Fruit fly (Drosophila melanogaster) whole organism, prepupa: ENCODE results near the gene CG13074.

ENCODE experiments used
- CG10631 ChIP-seq: fragments of 200-800 bp; sonication (Bioruptor generic); optimal IDR thresholded peaks from 2 replicates; lab custom pipeline; 2016; ENCODE audit warnings: missing biosample characterization, missing genetic modification characterization
- CG10669 ChIP-seq: fragments of 200-800 bp; sonication (Bioruptor generic); optimal IDR thresholded peaks from 3 replicates; lab custom pipeline; 2018; ENCODE audit warnings: missing biosample characterization, mild to moderate bottlenecking, missing genetic modification characterization, moderate library complexity
- CG11762 ChIP-seq: fragments of 200-800 bp; sonication (Bioruptor generic); optimal IDR thresholded peaks from 3 replicates; lab custom pipeline; 2016; ENCODE audit warnings: missing biosample characterization, missing genetic modification characterization; ENCODE audit not compliant: insufficient read depth
- CG11902 ChIP-seq: fragments of 200-800 bp; sonication (Bioruptor generic); optimal IDR thresholded peaks from 3 replicates; lab custom pipeline; 2016; ENCODE audit warnings: missing biosample characterization, missing genetic modification characterization
- CG15336 ChIP-seq: fragments of 200-800 bp; sonication (Bioruptor generic); IDR thresholded peaks from 2 replicates; pipeline ENCODE4 v1.3.6; 2022; ENCODE audit warnings: missing biosample characterization, missing genetic modification characterization
- CG1621 ChIP-seq: fragments of 200-800 bp; sonication (Bioruptor generic); optimal IDR thresholded peaks from 3 replicates; lab custom pipeline; 2018; ENCODE audit warnings: missing biosample characterization, mild to moderate bottlenecking, missing genetic modification characterization
- CG16779 ChIP-seq: fragments of 200-800 bp; sonication (Bioruptor generic); optimal IDR thresholded peaks from 3 replicates; lab custom pipeline; 2017; ENCODE audit warnings: missing biosample characterization, mild to moderate bottlenecking, missing genetic modification characterization
- CG3032 ChIP-seq: fragments of 200-800 bp; optimal IDR thresholded peaks from 2 replicates; lab custom pipeline; 2019; ENCODE audit warnings: missing biosample characterization, mild to moderate bottlenecking, missing genetic modification characterization, moderate library complexity
- CG31627 ChIP-seq: fragments of 200-800 bp; sonication (Bioruptor generic); optimal IDR thresholded peaks from 3 replicates; lab custom pipeline; 2016; ENCODE audit warnings: missing biosample characterization, missing genetic modification characterization
- CG34406 ChIP-seq: fragments of 200-800 bp; sonication (Bioruptor generic); optimal IDR thresholded peaks from 3 replicates; lab custom pipeline; 2016; ENCODE audit warnings: missing biosample characterization, missing genetic modification characterization
- CG4318 ChIP-seq: fragments of 200-800 bp; sonication (Bioruptor generic); optimal IDR thresholded peaks from 3 replicates; lab custom pipeline; 2017; ENCODE audit warnings: missing biosample characterization, mild to moderate bottlenecking, missing genetic modification characterization
- CG6163 ChIP-seq: fragments of 200-800 bp; sonication (Bioruptor generic); IDR thresholded peaks from 3 replicates; pipeline ENCODE4 v1.3.6; 2022; ENCODE audit warnings: missing biosample characterization, missing genetic modification characterization
- CG6854 ChIP-seq: fragments of 200-800 bp; sonication (Bioruptor generic); optimal IDR thresholded peaks from 2 replicates; lab custom pipeline; 2017; ENCODE audit warnings: missing biosample characterization, mild to moderate bottlenecking, missing genetic modification characterization
- CG7368 ChIP-seq: fragments of 200-800 bp; sonication (Bioruptor generic); optimal IDR thresholded peaks from 3 replicates; lab custom pipeline; 2016; ENCODE audit warnings: missing biosample characterization, missing genetic modification characterization
- CG8319 ChIP-seq: fragments of 200-800 bp; sonication (Bioruptor generic); optimal IDR thresholded peaks from 3 replicates; lab custom pipeline; 2016; ENCODE audit warnings: missing biosample characterization, missing genetic modification characterization
- CG9139 ChIP-seq: fragments of 200-800 bp; sonication (Bioruptor generic); optimal IDR thresholded peaks from 3 replicates; lab custom pipeline; 2017; ENCODE audit warnings: missing biosample characterization, mild to moderate bottlenecking, missing genetic modification characterization
- Eip75B ChIP-seq: fragments of 200-800 bp; sonication (Bioruptor generic); optimal IDR thresholded peaks from 3 replicates; lab custom pipeline; 2016; ENCODE audit warnings: missing biosample characterization, missing genetic modification characterization
- Eip78C ChIP-seq: fragments of 200-800 bp; sonication (Bioruptor generic); peaks from one replicate; lab custom pipeline; 2016; ENCODE audit warnings: missing biosample characterization, missing genetic modification characterization
- Eip93F ChIP-seq: fragments of 200-800 bp; sonication (Bioruptor generic); optimal IDR thresholded peaks from 2 replicates; lab custom pipeline; 2016; ENCODE audit warnings: missing biosample characterization, mild to moderate bottlenecking, missing genetic modification characterization
- Ets96B ChIP-seq: fragments of 200-800 bp; optimal IDR thresholded peaks from 2 replicates; lab custom pipeline; 2019; ENCODE audit warnings: missing biosample characterization, mild to moderate bottlenecking, missing genetic modification characterization, moderate library complexity
- Gug ChIP-seq: fragments of 200-800 bp; sonication (Bioruptor generic); IDR thresholded peaks from 2 replicates; pipeline ENCODE4 v1.3.6; 2022; ENCODE audit warnings: missing biosample characterization, missing genetic modification characterization
- Hr39 ChIP-seq: fragments of 200-800 bp; sonication (Bioruptor generic); optimal IDR thresholded peaks from 2 replicates; lab custom pipeline; 2016; ENCODE audit warnings: missing biosample characterization, missing genetic modification characterization
- Lpt ChIP-seq: fragments of 200-800 bp; sonication (Bioruptor generic); optimal IDR thresholded peaks from 3 replicates; lab custom pipeline; 2016; ENCODE audit warnings: missing biosample characterization, missing genetic modification characterization
- Met ChIP-seq: fragments of 200-800 bp; sonication (Bioruptor generic); optimal IDR thresholded peaks from 3 replicates; lab custom pipeline; 2016; ENCODE audit warnings: missing biosample characterization, missing genetic modification characterization
- Sox102F ChIP-seq: fragments of 200-800 bp; sonication (Bioruptor generic); optimal IDR thresholded peaks from 2 replicates; lab custom pipeline; 2016; ENCODE audit warnings: missing biosample characterization, mild to moderate bottlenecking, missing genetic modification characterization
- Sox14 ChIP-seq: fragments of 200-800 bp; sonication (Bioruptor generic); optimal IDR thresholded peaks from 3 replicates; lab custom pipeline; 2016; ENCODE audit warnings: missing biosample characterization, missing genetic modification characterization
- Sox15 ChIP-seq: fragments of 200-800 bp; sonication (Bioruptor generic); optimal IDR thresholded peaks from 3 replicates; lab custom pipeline; 2016; ENCODE audit warnings: missing biosample characterization, missing genetic modification characterization
- acj6 ChIP-seq: fragments of 200-800 bp; sonication (Bioruptor generic); optimal IDR thresholded peaks from 3 replicates; lab custom pipeline; 2016; ENCODE audit warnings: missing biosample characterization, missing genetic modification characterization
- cyc ChIP-seq: fragments of 200-800 bp; sonication (Bioruptor generic); optimal IDR thresholded peaks from 3 replicates; lab custom pipeline; 2016; ENCODE audit warnings: missing biosample characterization, missing genetic modification characterization
- dac ChIP-seq: fragments of 200-800 bp; sonication (Bioruptor generic); optimal IDR thresholded peaks from 2 replicates; lab custom pipeline; 2017; ENCODE audit warnings: missing biosample characterization, mild to moderate bottlenecking, missing genetic modification characterization
- esn ChIP-seq: fragments of 200-800 bp; sonication (Bioruptor generic); optimal IDR thresholded peaks from 2 replicates; lab custom pipeline; 2016; ENCODE audit warnings: missing biosample characterization, mild to moderate bottlenecking, missing genetic modification characterization, moderate library complexity
- fd59A ChIP-seq: fragments of 200-800 bp; sonication (Bioruptor generic); optimal IDR thresholded peaks from 2 replicates; lab custom pipeline; 2017; ENCODE audit warnings: missing biosample characterization, mild to moderate bottlenecking, missing genetic modification characterization, missing genetic modification reagents
- fd85E ChIP-seq: fragments of 200-800 bp; sonication (Bioruptor generic); optimal IDR thresholded peaks from 3 replicates; lab custom pipeline; 2016; ENCODE audit warnings: missing biosample characterization, missing genetic modification characterization
- fkh ChIP-seq: fragments of 200-800 bp; sonication (Bioruptor generic); optimal IDR thresholded peaks from 3 replicates; lab custom pipeline; 2017; ENCODE audit warnings: missing biosample characterization, mild to moderate bottlenecking, missing genetic modification characterization, moderate library complexity
- pdm3 ChIP-seq: fragments of 200-800 bp; sonication (Bioruptor generic); optimal IDR thresholded peaks from 3 replicates; lab custom pipeline; 2016; ENCODE audit warnings: missing biosample characterization, missing genetic modification characterization
- salr ChIP-seq, 2 experiments: fragments of 200-800 bp; sonication (Bioruptor generic); optimal IDR thresholded peaks; 3 replicates each; lab custom pipeline; 2016 to 2018; ENCODE audit warnings: missing biosample characterization in 2 of 2, missing genetic modification characterization in 2 of 2, mild to moderate bottlenecking in 1 of 2
- spab ChIP-seq: fragments of 200-800 bp; sonication (Bioruptor generic); optimal IDR thresholded peaks from 2 replicates; lab custom pipeline; 2017; ENCODE audit warnings: missing biosample characterization, mild to moderate bottlenecking, missing genetic modification characterization, missing genetic modification reagents

CG13074 gene

dm6 chr3L:16100059-16100458 is 2.8 kb upstream of the CG13074 start, which contains the start of gene IleRS-m:
TSS of gene IleRS-m (plus strand) at chr3L:16100280.
- TF ChIP-seq CG1621 (tag; lab: Kevin White, UChicago) (no peak), fd85E (no peak), CG31627 (GFP tag; lab: Kevin White, UChicago) (no peak), CG16779 (tag; lab: Kevin White, UChicago) (no peak), Hr39 (GFP tag; lab: Kevin White, UChicago) (no peak), CG8319 (GFP tag; lab: Kevin White, UChicago) (no peak), spab (no peak), CG9139 (GFP tag; lab: Kevin White, UChicago) (no peak), CG11902 (no peak), Sox102F (GFP tag; lab: Kevin White, UChicago) (no peak), CG11762 (GFP tag; lab: Kevin White, UChicago) (no peak)

- TF ChIP-seq Eip93F, result no peak
- TF ChIP-seq CG16779 (tag; lab: Kevin White, UChicago), result no peak
- no peak for TF ChIP-seq fd59A (GFP tag; lab: Kevin White, UChicago)
- peak; percentile 5 for TF ChIP-seq esn (GFP tag; lab: Kevin White, UChicago)
- TF ChIP-seq salr (GFP tag; optimal IDR thresholded peaks at IDR 0.05; lab: Kevin White, UChicago), result no peak
- no peak for TF ChIP-seq CG34406
- TF ChIP-seq CG6854 (GFP tag; lab: Kevin White, UChicago), result peak; percentile 53
- no peak for TF ChIP-seq CG11902
- TF ChIP-seq CG15336 (GFP tag; lab: Robert Waterston, UW), result no peak
- TF ChIP-seq CG7368, result no peak
- no peak for TF ChIP-seq Lpt
- no peak for TF ChIP-seq dac (GFP tag; lab: Kevin White, UChicago)
- no peak for TF ChIP-seq pdm3
- TF ChIP-seq fkh, result peak; percentile 69
- no peak for TF ChIP-seq Sox15 (GFP tag; lab: Kevin White, UChicago)
- TF ChIP-seq CG3032 (tag; lab: Kevin White, UChicago), result no peak
- TF ChIP-seq Eip78C (GFP tag; lab: Kevin White, UChicago), result no peak
- no peak for TF ChIP-seq Eip75B (GFP tag; lab: Kevin White, UChicago)
- peak; percentile 34 for TF ChIP-seq Sox14
- TF ChIP-seq CG10631 (GFP tag; lab: Kevin White, UChicago), result no peak
- TF ChIP-seq Hr39 (GFP tag; lab: Kevin White, UChicago), result no peak
- no peak for TF ChIP-seq Sox102F (GFP tag; lab: Kevin White, UChicago)
- TF ChIP-seq CG10669 (GFP tag; lab: Kevin White, UChicago), result no peak
- no peak for TF ChIP-seq Met (GFP tag; lab: Kevin White, UChicago)
- TF ChIP-seq Ets96B (tag; lab: Kevin White, UChicago), result no peak
- TF ChIP-seq Gug, result no peak
- no peak for TF ChIP-seq acj6 (GFP tag; lab: Kevin White, UChicago)
- TF ChIP-seq CG4318 (GFP tag; lab: Kevin White, UChicago), result no peak
Observed at dm6 chr3L:16090330-16090803, 6.9 kb downstream of the CG13074 start, which contains the start of the genes CG5235 and ClC-c. TSS of gene CG5235 (minus strand) at chr3L:16090392. TSS of gene ClC-c (plus strand) at chr3L:16090454.

- TF ChIP-seq CG15336 (GFP tag; lab: Robert Waterston, UW), result peak; percentile 62
- TF ChIP-seq CG3032 (tag; lab: Kevin White, UChicago), result peak; percentile 56
- TF ChIP-seq CG1621 (tag; lab: Kevin White, UChicago), result peak; percentile 100
- TF ChIP-seq CG6163 (GFP tag; lab: Robert Waterston, UW), result no peak
- no peak for TF ChIP-seq Eip78C (GFP tag; lab: Kevin White, UChicago)
- TF ChIP-seq esn (GFP tag; lab: Kevin White, UChicago), result peak; percentile 55
- peak; percentile 22 for TF ChIP-seq cyc (GFP tag; lab: Kevin White, UChicago)
- TF ChIP-seq, all 60 proteins: peak for 5
Observed at dm6 chr3L:16087323-16087816, 9.9 kb downstream of the CG13074 start, which contains the start of gene Tasp1. TSS of gene Tasp1 (minus strand) at chr3L:16087525.
